Worm (Caenorhabditis elegans): ENCODE data around the gene F41G3.6.

ce11 chrII:6749422-6749821 lies 6.7 kb downstream of the F41G3.6 start, which contains the start of gene F41G3.10:
- no peak for TF ChIP-seq dve-1 (tag; optimal IDR thresholded peaks at IDR 0.05)
- TF ChIP-seq nfya-1 (tag; optimal IDR thresholded peaks at IDR 0.05): no peak
- TF ChIP-seq ama-1 (optimal IDR thresholded peaks at IDR 0.05): no peak
- TF ChIP-seq ttx-3 (tag; optimal IDR thresholded peaks at IDR 0.05): no peak
